Fruit fly (Drosophila melanogaster) ovary, adult (tissue): ENCODE data around the gene CG17378.
A peak's percentile ranks its signal among the peaks of the same experiment; 100 is the strongest.

Experiments
- CG17801 ChIP-seq: fragments of 200-800 bp; optimal IDR thresholded peaks from 2 replicates; lab custom pipeline; 2019; ENCODE audit warnings: missing biosample characterization, mild to moderate bottlenecking, missing genetic modification characterization, moderate library complexity; ENCODE audit not compliant: partially characterized antibody

The CG17378 gene

DNA sequence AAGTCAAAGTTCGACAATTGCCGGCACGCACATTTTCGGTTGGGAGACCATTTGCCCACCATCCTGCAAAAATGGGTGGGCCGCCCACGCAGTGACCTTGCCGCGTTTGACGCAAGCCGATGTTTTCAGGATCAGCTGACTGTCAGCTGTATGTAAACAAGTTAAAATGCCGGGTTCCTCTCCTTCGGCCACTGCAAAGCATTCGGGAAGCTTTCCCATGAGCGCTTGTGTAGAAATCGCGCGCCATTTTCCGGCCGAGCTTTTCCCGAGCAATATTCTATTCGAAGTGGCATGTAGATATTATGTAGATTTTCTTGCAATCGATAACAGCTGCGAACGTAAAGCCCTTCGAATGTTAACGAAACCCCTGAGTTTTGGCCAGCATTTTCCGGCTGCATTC lies at the start of gene CG17378:
TSS of gene CG17378 (plus strand) at position 397 of the 400 bp plus-strand sequence.
- no peak for TF ChIP-seq CG17801 (GFP tag; lab: Kevin White, UChicago)

- TF ChIP-seq CG17801 (GFP tag; lab: Kevin White, UChicago) = no peak
These were observed 41.3 kb upstream of the CG17378 start, which contains the start of gene TTLL3B for dm6 chr2L:6732566-6732965. TSS of gene TTLL3B (plus strand) at chr2L:6732866.

dm6 chr2L:6740088-6740487 lies 33.8 kb upstream of the CG17378 start, which contains the start of gene TTLL3A:
TSS of gene TTLL3A (minus strand) at chr2L:6740188.
- TF ChIP-seq CG17801 (GFP tag; lab: Kevin White, UChicago) = no peak

dm6 chr2L:6741980-6742591 lies 31.8 kb upstream of the CG17378 start, which contains the start of gene meng:
TSS of gene meng (plus strand) at chr2L:6742502.
- TF ChIP-seq CG17801 (GFP tag; lab: Kevin White, UChicago) = no peak

dm6 chr2L:6745522-6745921 lies 28.3 kb upstream of the CG17378 start, which contains the start of gene CG31910:
TSS of gene CG31910 (minus strand) at chr2L:6745622.
- TF ChIP-seq CG17801 (GFP tag; lab: Kevin White, UChicago) = no peak

DNA sequence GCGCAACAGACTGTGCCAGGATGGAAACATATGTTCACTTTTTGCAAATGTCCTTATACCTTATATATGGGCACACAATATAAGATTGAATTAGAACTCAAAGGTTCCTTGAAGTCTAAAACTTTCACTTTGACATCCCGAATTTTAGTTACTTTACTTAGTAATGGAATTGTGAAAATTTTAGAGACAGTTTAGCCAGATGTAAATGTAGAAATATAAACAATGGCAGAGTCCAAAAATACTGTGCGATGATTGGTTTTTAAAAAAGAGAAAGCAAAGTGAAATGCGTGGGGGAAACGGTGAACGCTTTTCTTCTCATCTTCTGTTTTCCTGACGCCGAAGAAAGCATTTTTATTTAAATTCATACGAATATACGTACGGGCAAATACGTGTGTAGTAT lies 26.0 kb upstream of the CG17378 start, which contains the start of gene CG44271:
TSS of gene CG44271 (minus strand) at position 101 of the 400 bp plus-strand sequence.
- TF ChIP-seq CG17801 (GFP tag; lab: Kevin White, UChicago) = no peak

dm6 chr2L:6751037-6751436 lies 22.8 kb upstream of the CG17378 start:
- no peak for TF ChIP-seq CG17801 (GFP tag; lab: Kevin White, UChicago)

dm6 chr2L:6759528-6759927 lies 14.3 kb upstream of the CG17378 start, which contains the start of gene CG11322:
TSS of gene CG11322 (minus strand) at chr2L:6759628.
- no peak for TF ChIP-seq CG17801 (GFP tag; lab: Kevin White, UChicago)

DNA sequence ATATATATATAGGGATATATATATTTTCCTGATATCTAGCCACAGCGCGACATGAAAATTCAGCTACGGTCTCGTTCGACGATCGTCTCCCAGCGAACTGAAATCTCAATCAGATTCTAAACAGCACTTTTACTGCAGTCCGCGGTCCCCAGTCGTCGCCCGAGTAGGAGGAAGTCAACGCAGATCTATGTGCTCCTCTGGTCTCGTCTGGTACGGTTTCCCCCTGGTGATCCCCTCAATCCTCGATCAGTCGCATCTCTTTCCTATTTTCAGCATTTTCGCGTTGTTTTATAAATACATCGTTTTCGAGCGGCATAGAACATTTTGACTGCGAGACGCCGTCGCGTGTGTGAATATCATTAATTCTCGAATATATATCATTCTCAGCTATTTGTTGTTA lies 1.2 kb upstream of the CG17378 start, which contains the start of gene LUBEL:
TSS of gene LUBEL (minus strand) at position 101 of the 400 bp plus-strand sequence.
- no peak for TF ChIP-seq CG17801 (GFP tag; lab: Kevin White, UChicago)

dm6 chr2L:6774853-6775252 lies 1.0 kb downstream of the CG17378 start:
- no peak for TF ChIP-seq CG17801 (GFP tag; lab: Kevin White, UChicago)

- no peak for TF ChIP-seq CG17801 (GFP tag; lab: Kevin White, UChicago)
These were observed 9.6 kb downstream of the CG17378 start for dm6 chr2L:6783395-6783794.

DNA sequence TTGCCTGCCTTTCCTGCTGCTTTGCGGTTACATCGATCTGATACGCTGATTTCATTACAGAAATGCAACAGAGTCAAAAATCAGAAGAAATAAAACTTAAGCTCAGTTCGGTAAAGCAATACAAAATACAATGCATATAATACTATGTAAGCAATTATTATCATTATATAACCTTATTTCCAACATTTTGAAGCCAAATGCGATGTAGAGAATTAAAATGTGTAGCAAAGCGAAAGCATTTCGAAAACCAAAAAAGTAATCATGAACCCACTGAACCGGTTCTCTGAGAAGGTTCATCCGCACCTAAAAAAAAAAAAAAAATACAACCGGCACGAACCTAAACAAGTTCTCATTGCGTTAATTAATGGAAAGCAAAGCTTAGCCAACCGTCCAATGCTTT lies 10.4 kb downstream of the CG17378 start:
- no peak for TF ChIP-seq CG17801 (GFP tag; lab: Kevin White, UChicago)

DNA sequence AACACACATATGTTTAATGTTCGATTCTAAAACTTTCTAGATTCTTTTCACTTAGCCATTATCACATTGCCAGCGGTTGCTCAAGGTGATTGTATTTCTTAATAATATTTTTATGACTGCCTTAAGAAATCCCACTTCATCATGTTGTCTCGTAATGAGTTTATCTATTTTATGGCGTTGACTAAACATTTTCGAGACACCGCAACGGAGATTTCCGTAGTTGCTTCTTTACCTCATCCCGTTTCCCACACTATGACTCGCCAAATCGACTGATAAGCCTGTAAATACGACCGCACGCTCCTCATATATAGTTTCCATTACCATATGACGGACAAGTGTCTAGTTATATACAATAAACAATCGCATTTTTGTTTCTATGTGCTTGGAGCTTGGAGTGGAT lies 11.7 kb downstream of the CG17378 start:
- TF ChIP-seq CG17801 (GFP tag; lab: Kevin White, UChicago) = no peak

dm6 chr2L:6786674-6787028 lies 12.8 kb downstream of the CG17378 start, which contains the start of gene nrv1:
TSS of gene nrv1 (minus strand) at chr2L:6786861.
- TF ChIP-seq CG17801 (GFP tag; lab: Kevin White, UChicago) = no peak

dm6 chr2L:6787029-6787972 lies 13.5 kb downstream of the CG17378 start:
- TF ChIP-seq CG17801 (GFP tag; lab: Kevin White, UChicago) = peak; percentile 79
